Worm (Caenorhabditis elegans) whole organism, L2 larva: Measurements from ENCODE around the gene C14A11.9.

Source experiments
- C34F6.9 ChIP-seq: fragments of 150-350 bp; optimal IDR thresholded peaks from 2 replicates; lab custom pipeline; 2014; ENCODE audit warnings: missing biosample characterization, missing genetic modification characterization
- F13H6.1 ChIP-seq: sonication (generic microtip); optimal IDR thresholded peaks from 2 replicates; lab custom pipeline; 2016; ENCODE audit warnings: missing genetic modification characterization, missing compliant biosample characterization
- ZK546.5 ChIP-seq: sonication (generic microtip); optimal IDR thresholded peaks from 2 replicates; lab custom pipeline; 2017; ENCODE audit warnings: missing biosample characterization, missing genetic modification characterization
- aly-2 ChIP-seq: fragments of 150-350 bp; optimal IDR thresholded peaks from 2 replicates; lab custom pipeline; 2014; ENCODE audit warnings: missing biosample characterization, missing genetic modification characterization
- ceh-16 ChIP-seq: fragments of 150-350 bp; optimal IDR thresholded peaks from 2 replicates; lab custom pipeline; 2014; ENCODE audit warnings: missing biosample characterization, missing genetic modification characterization
- crh-2 ChIP-seq: sonication (generic microtip); optimal IDR thresholded peaks from 2 replicates; lab custom pipeline; 2017; ENCODE audit warnings: missing biosample characterization, missing genetic modification characterization
- dmd-4 ChIP-seq: sonication (generic microtip); optimal IDR thresholded peaks from 2 replicates; lab custom pipeline; 2017; ENCODE audit warnings: missing biosample characterization, missing genetic modification characterization
- elt-3 ChIP-seq: sonication (generic microtip); optimal IDR thresholded peaks from 2 replicates; lab custom pipeline; 2017; ENCODE audit warnings: missing biosample characterization, missing genetic modification characterization
- fos-1 ChIP-seq: fragments of 150-350 bp; optimal IDR thresholded peaks from 2 replicates; lab custom pipeline; 2014; ENCODE audit warnings: missing biosample characterization, missing genetic modification characterization
- gmeb-1 ChIP-seq: fragments of 150-350 bp; optimal IDR thresholded peaks from 2 replicates; lab custom pipeline; 2014; ENCODE audit warnings: missing biosample characterization, missing genetic modification characterization
- lin-11 ChIP-seq: fragments of 150-350 bp; sonication (generic microtip); optimal IDR thresholded peaks from 2 replicates; lab custom pipeline; 2014; ENCODE audit warnings: missing biosample characterization, missing genetic modification characterization, inconsistent platforms, mixed read lengths
- lin-13 ChIP-seq: fragments of 150-350 bp; optimal IDR thresholded peaks from 2 replicates; lab custom pipeline; 2014; ENCODE audit warnings: missing biosample characterization, missing genetic modification reagents, missing genetic modification characterization
- lin-39 ChIP-seq: fragments of 150-350 bp; optimal IDR thresholded peaks from 2 replicates; lab custom pipeline; 2014; ENCODE audit warnings: missing biosample characterization, missing genetic modification reagents, missing genetic modification characterization
- lsy-2 ChIP-seq, 2 experiments: fragments of 150-350 bp in 1 of 2; sonication (generic microtip) in 1 of 2; optimal IDR thresholded peaks; 2 replicates each; lab custom pipeline; 2014 to 2017; ENCODE audit warnings: missing biosample characterization in 2 of 2, missing genetic modification characterization in 2 of 2
- mab-5 ChIP-seq: fragments of 150-350 bp; optimal IDR thresholded peaks from 2 replicates; lab custom pipeline; 2014; ENCODE audit warnings: missing biosample characterization, missing genetic modification characterization
- mbf-1 ChIP-seq: sonication (generic microtip); optimal IDR thresholded peaks from 2 replicates; lab custom pipeline; 2017; ENCODE audit warnings: missing biosample characterization, missing genetic modification characterization
- nhr-11 ChIP-seq: fragments of 150-350 bp; optimal IDR thresholded peaks from 2 replicates; lab custom pipeline; 2014; ENCODE audit warnings: missing biosample characterization, missing genetic modification characterization
- nhr-12 ChIP-seq: fragments of 150-350 bp; optimal IDR thresholded peaks from 2 replicates; lab custom pipeline; 2014; ENCODE audit warnings: missing biosample characterization, missing genetic modification characterization
- nhr-21 ChIP-seq: fragments of 150-350 bp; optimal IDR thresholded peaks from 2 replicates; lab custom pipeline; 2014; ENCODE audit warnings: missing biosample characterization, missing genetic modification characterization
- nhr-23 ChIP-seq: fragments of 150-350 bp; optimal IDR thresholded peaks from 2 replicates; lab custom pipeline; 2014; ENCODE audit warnings: missing biosample characterization, missing genetic modification reagents, missing genetic modification characterization
- nhr-237 ChIP-seq: fragments of 150-350 bp; optimal IDR thresholded peaks from 2 replicates; lab custom pipeline; 2014; ENCODE audit warnings: missing biosample characterization, missing genetic modification characterization
- nhr-6 ChIP-seq: fragments of 150-350 bp; optimal IDR thresholded peaks from 2 replicates; lab custom pipeline; 2014; ENCODE audit warnings: missing biosample characterization, missing genetic modification characterization
- nhr-77 ChIP-seq: fragments of 150-350 bp; optimal IDR thresholded peaks from 2 replicates; lab custom pipeline; 2014; ENCODE audit warnings: missing biosample characterization, missing genetic modification characterization
- peb-1 ChIP-seq: fragments of 150-350 bp; optimal IDR thresholded peaks from 2 replicates; lab custom pipeline; 2014; ENCODE audit warnings: missing biosample characterization, missing genetic modification characterization
- sem-4 ChIP-seq: fragments of 150-350 bp; optimal IDR thresholded peaks from 2 replicates; lab custom pipeline; 2014; ENCODE audit warnings: missing biosample characterization, missing genetic modification reagents, missing genetic modification characterization
- skn-1 ChIP-seq: sonication (generic microtip); optimal IDR thresholded peaks from 2 replicates; lab custom pipeline; 2017; ENCODE audit warnings: missing biosample characterization, missing genetic modification characterization
- sma-3 ChIP-seq: sonication (generic microtip); optimal IDR thresholded peaks from 2 replicates; lab custom pipeline; 2016; ENCODE audit warnings: missing genetic modification reagents, missing genetic modification characterization, missing compliant biosample characterization
- sma-9 ChIP-seq, 2 experiments: fragments of 150-350 bp in 1 of 2; sonication (generic microtip) in 1 of 2; optimal IDR thresholded peaks; 2 replicates each; lab custom pipeline; 2014 to 2016; ENCODE audit warnings: missing genetic modification characterization in 2 of 2, mild to moderate bottlenecking in 1 of 2, missing biosample characterization in 1 of 2, missing compliant biosample characterization in 1 of 2, missing genetic modification reagents in 1 of 2, moderate library complexity in 1 of 2
- snpc-4 ChIP-seq: fragments of 150-350 bp; optimal IDR thresholded peaks from 2 replicates; lab custom pipeline; 2014; ENCODE audit warnings: missing biosample characterization, missing genetic modification characterization
- unc-39 ChIP-seq: fragments of 150-350 bp; optimal IDR thresholded peaks from 2 replicates; lab custom pipeline; 2014; ENCODE audit warnings: missing biosample characterization, missing genetic modification characterization
- unc-55 ChIP-seq: fragments of 150-350 bp; sonication (generic microtip); optimal IDR thresholded peaks from 3 replicates; lab custom pipeline; 2014; ENCODE audit warnings: missing biosample characterization, missing genetic modification reagents, missing genetic modification characterization
- unc-62 ChIP-seq: fragments of 150-350 bp; optimal IDR thresholded peaks from 2 replicates; lab custom pipeline; 2014; ENCODE audit warnings: missing biosample characterization, missing genetic modification reagents, missing genetic modification characterization
- ztf-11 ChIP-seq: sonication (generic microtip); optimal IDR thresholded peaks from 2 replicates; lab custom pipeline; 2017; ENCODE audit warnings: missing biosample characterization, missing genetic modification characterization

C14A11.9 gene

DNA sequence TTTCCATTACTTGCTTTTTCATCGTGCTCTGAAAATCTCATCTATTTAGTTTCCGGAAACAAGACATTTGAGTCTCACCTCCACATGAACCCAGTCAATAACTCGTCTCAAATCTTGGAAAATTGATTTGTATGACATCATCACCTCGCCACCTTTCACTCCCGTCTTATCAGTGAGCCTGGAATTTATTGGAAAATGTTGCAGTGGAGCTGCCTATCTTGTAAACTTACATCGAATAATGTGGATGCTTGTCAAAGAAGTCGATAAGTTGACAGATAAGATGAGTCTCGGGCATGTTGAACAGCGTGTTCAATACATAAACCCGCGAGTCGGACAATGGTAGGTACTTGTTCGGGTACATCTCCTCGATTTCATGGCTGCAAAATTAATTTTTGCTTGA lies 27.3 kb upstream of the C14A11.9 start:
- TF ChIP-seq ZK546.5 (tag; lab: Kevin White, UChicago) = no peak
- TF ChIP-seq sma-9 (GFP tag; optimal IDR thresholded peaks at IDR 0.05; lab: Kevin White, UChicago) = peak; percentile 55
- TF ChIP-seq sma-9 (tag; optimal IDR thresholded peaks at IDR 0.05; lab: Kevin White, UChicago) = no peak
- TF ChIP-seq fos-1 = peak; percentile 56

DNA sequence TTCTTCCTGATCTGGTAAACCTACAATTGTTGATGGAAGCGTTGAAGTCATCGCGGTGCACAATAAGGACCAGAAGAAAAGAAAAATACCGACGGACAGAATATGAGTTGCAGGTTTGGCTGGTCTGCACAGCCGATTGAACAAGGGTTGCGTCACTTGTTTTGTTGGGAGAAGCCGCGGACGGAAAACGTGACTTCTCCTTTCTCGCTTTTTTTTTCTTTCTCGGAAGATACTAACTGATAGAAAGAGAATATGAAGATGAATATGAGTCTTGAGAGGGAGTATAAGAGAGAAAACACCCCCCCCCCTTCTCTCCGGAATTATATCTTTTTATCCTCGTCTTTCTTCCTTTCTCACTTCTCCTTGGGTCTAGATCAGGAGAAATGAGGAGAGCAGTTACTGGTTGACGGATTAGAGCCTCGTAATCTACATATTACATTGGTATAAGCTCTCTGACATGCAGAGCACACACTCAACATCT lies 18.3 kb upstream of the C14A11.9 start, which contains the start of gene ssr-2:
ssr-2 (minus strand) TSS at position 51 of the 481 bp plus-strand sequence.
- no peak for TF ChIP-seq lin-39
- no peak for TF ChIP-seq nhr-6
- no peak for TF ChIP-seq ceh-16
- no peak for TF ChIP-seq skn-1 (tag; lab: Kevin White, UChicago)

DNA sequence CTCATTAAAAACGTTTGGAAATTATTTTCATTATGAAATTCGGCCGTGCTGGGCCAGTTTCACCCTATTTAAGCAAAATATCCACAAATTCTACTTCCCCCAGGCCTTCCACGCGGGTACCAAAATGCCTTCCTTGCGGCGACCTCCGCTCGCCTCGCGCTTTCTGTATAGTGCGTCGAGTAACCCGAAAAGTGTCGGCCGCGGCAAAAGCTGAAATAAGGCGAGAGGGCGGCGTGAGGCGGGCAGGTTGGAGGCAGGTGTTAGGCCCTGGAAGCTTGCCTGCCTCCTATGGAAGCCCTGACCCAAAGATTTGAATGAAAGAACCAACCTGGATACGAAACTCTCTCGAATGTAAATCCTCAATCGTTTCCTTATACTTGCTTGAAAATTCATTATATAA lies 16.9 kb upstream of the C14A11.9 start:
- TF ChIP-seq elt-3 (tag; lab: Kevin White, UChicago) (no peak), unc-62 (GFP tag; lab: Kevin White, UChicago) (no peak), nhr-12 (no peak), nhr-23 (no peak), ceh-16 (no peak)
- TF ChIP-seq, all 48 proteins: peak for 0

DNA sequence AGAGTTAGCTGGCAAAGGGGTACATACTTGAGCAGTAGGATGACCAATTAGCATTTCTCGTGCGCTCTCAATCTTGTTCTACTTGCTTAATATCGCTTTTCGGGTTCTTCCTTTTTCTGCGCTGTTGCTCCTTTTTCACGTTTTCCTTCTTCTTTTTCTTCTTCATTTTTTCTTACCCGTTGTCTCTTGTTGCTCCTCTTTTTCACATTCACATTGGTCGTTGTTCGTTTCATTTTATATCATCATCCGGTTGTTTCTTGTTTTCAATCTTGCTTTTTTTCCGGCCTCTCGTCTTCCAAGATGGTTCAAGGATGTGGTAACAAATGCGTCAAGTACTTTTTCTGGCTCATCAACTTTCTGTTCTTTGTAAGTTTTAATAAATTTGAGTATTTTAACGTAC lies 10.7 kb upstream of the C14A11.9 start, which contains the start of gene tsp-6:
tsp-6 (plus strand) TSS at position 301 of the 400 bp plus-strand sequence.
- TF ChIP-seq sma-9 (GFP tag; optimal IDR thresholded peaks at IDR 0.05; lab: Kevin White, UChicago) (no peak), sma-9 (tag; optimal IDR thresholded peaks at IDR 0.05; lab: Kevin White, UChicago) (no peak)
- TF ChIP-seq, all 48 proteins: peak for 0

DNA sequence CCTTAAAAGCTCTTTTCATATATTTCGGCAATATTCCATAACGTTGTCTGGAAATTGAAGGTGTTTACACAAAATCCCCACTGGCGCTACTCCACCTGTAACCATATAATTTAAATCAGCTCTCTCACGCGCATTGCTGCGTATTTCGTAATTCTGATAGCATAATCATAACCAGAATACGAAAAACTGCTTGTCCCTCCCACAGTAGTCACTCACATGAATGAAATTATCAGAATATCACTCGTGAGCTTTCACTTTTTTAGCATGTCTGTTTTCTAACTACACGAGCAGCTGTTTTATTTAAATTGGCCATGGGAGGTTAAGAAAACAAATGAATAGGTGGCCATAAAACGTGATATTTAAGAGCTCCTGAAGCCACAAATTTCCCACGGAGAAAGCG lies 10.3 kb upstream of the C14A11.9 start:
- no peak for TF ChIP-seq F13H6.1 (tag; lab: Kevin White, UChicago)
- TF ChIP-seq ztf-11 = no peak
- TF ChIP-seq mbf-1 (tag; lab: Kevin White, UChicago) = no peak
- no peak for TF ChIP-seq mab-5 (tag; lab: Kevin White, UChicago)
- no peak for TF ChIP-seq gmeb-1 (tag; lab: Kevin White, UChicago)
- no peak for TF ChIP-seq snpc-4 (tag; lab: Kevin White, UChicago)
- peak; percentile 10 for TF ChIP-seq nhr-6
- TF ChIP-seq sem-4 = no peak
- TF ChIP-seq lin-13 (GFP tag; lab: Kevin White, UChicago) = no peak
- no peak for TF ChIP-seq unc-39 (tag; lab: Kevin White, UChicago)
- no peak for TF ChIP-seq peb-1 (tag; lab: Kevin White, UChicago)
- no peak for TF ChIP-seq unc-55 (GFP tag; lab: Kevin White, UChicago)
- TF ChIP-seq aly-2 (tag; lab: Kevin White, UChicago) = no peak
- peak; percentile 20 for TF ChIP-seq lin-11
- TF ChIP-seq sma-3 (GFP tag; lab: Kevin White, UChicago) = no peak
- TF ChIP-seq C34F6.9 (tag; lab: Kevin White, UChicago) = peak; percentile 27
- TF ChIP-seq nhr-237 (tag; lab: Kevin White, UChicago) = no peak
- TF ChIP-seq fos-1 = no peak
- TF ChIP-seq nhr-11 (tag; lab: Kevin White, UChicago) = no peak
- TF ChIP-seq dmd-4 (tag; lab: Kevin White, UChicago) = no peak
- no peak for TF ChIP-seq elt-3 (tag; lab: Kevin White, UChicago)
- TF ChIP-seq lsy-2 (tag; optimal IDR thresholded peaks at IDR 0.05; lab: Kevin White, UChicago) = peak in 1 of 2 experiments; percentile 26
- TF ChIP-seq crh-2 (tag; lab: Kevin White, UChicago) = no peak
- no peak for TF ChIP-seq nhr-77 (tag; lab: Kevin White, UChicago)

DNA sequence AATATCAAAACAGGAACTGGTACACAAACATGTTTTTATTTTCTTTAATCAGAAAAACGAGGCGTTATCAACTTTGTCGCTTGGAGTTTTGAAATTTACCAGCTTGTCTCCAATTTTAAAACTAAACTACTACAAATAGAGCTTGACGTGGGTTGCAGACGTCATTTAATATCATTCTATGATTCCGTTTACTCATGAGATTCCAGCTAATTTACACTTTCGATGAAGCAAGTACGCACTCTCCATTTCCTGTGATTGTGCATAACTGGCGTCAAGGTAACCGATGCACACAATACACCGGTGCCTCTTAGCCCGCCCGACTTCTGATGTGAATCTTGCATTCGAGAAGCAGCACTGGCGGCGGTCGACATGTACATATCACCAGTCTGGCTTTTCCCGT lies 9.5 kb upstream of the C14A11.9 start:
- TF ChIP-seq nhr-77 (tag; lab: Kevin White, UChicago) (no peak), unc-55 (GFP tag; lab: Kevin White, UChicago) (no peak), nhr-21 (peak; percentile 5)
